Worm (Caenorhabditis elegans): ENCODE measurements around the gene coq-3.

The coq-3 gene

DNA sequence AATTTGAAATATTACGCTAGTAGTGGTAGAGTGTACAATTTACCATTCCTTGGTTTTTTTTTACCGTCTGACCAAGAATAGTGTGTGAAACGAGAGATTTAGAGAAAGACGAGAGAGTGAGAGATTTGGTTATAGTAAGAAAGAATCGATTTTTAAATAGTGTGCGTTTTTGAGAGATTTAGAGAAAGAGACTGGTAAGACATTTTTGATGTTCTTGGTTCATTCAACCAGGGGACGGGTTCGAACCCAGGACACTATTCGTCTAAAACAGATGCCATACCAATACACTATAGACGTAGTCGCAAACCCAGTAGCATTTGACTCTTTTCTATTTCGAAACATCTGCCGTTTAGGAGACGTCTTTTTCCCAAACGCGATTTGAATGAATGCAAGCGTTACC is 42.0 kb upstream of the coq-3 start (continued):
- TF ChIP-seq xnd-1 (tag; optimal IDR thresholded peaks at IDR 0.05) (no peak), K11D2.4 (GFP tag; IDR thresholded peaks at IDR 0.05) (peak; percentile 75; the same call in 1 of the 2 replicates), ztf-26 (tag; optimal IDR thresholded peaks at IDR 0.05) (peak; percentile 81), lag-1 (GFP tag; IDR thresholded peaks at IDR 0.05) (no peak), ekl-4 (GFP tag; IDR thresholded peaks at IDR 0.05) (no peak), D2030.7 (GFP tag; IDR thresholded peaks at IDR 0.05) (peak; percentile 72), pha-4 (tag; optimal IDR thresholded peaks at IDR 0.05) (no peak), madf-6 (GFP tag; IDR thresholded peaks at IDR 0.05) (no peak), F39B2.1 (GFP tag; IDR thresholded peaks at IDR 0.05) (no peak), snpc-1.3 (tag; optimal IDR thresholded peaks at IDR 0.05; ENCODE audit: insufficient read depth) (peak; percentile 44), hlh-12 (tag; optimal IDR thresholded peaks at IDR 0.05) (peak; percentile 38), lin-54 (GFP tag; optimal IDR thresholded peaks at IDR 0.05) (peak; percentile 76), tbp1 (GFP tag; optimal IDR thresholded peaks at IDR 0.05) (peak; percentile 90), lsl-1 (GFP tag; optimal IDR thresholded peaks at IDR 0.05) (peak; percentile 51), atf-7 (tag; optimal IDR thresholded peaks at IDR 0.05) (no peak), somi-1 (GFP tag; optimal IDR thresholded peaks at IDR 0.05) (peak; percentile 64), egrh-3 (GFP tag; IDR thresholded peaks at IDR 0.05) (no peak), tlf-1 (GFP tag; optimal IDR thresholded peaks at IDR 0.05) (peak; percentile 43), bed-2 (GFP tag; IDR thresholded peaks at IDR 0.05) (no peak), repo-1 (tag; optimal IDR thresholded peaks at IDR 0.05) (peak; percentile 78), rec-8 (tag; optimal IDR thresholded peaks at IDR 0.05) (peak; percentile 44 to 55), pbrm-1 (GFP tag; IDR thresholded peaks at IDR 0.05) (peak; percentile 80), sdz-38 (tag; optimal IDR thresholded peaks at IDR 0.05) (no peak), dpff-1 (tag; optimal IDR thresholded peaks at IDR 0.05) (peak; percentile 60), ceh-91 (GFP tag; IDR thresholded peaks at IDR 0.05) (no peak), dpl-1 (GFP tag; optimal IDR thresholded peaks at IDR 0.05) (no peak), K12H6.12 (tag; optimal IDR thresholded peaks at IDR 0.05) (peak; percentile 43), C17E4.6 (GFP tag; IDR thresholded peaks at IDR 0.05) (peak; percentile 83; the same call in 1 of the 2 replicates), F57C9.4 (tag; optimal IDR thresholded peaks at IDR 0.05) (no peak), T07F8.4 (tag; optimal IDR thresholded peaks at IDR 0.05) (peak; percentile 68), F49E8.2 (tag; optimal IDR thresholded peaks at IDR 0.05; ENCODE audit: insufficient read depth) (peak; percentile 66), sea-2 (GFP tag; IDR thresholded peaks at IDR 0.05) (no peak), zim-3 (tag; optimal IDR thresholded peaks at IDR 0.05) (no peak), ztf-6 (GFP tag; IDR thresholded peaks at IDR 0.05) (no peak), ztf-18 (tag; optimal IDR thresholded peaks at IDR 0.05) (peak; percentile 81), lin-40 (tag; optimal IDR thresholded peaks at IDR 0.05) (peak; percentile 94), unc-130 (GFP tag; optimal IDR thresholded peaks at IDR 0.05) (no peak), fkh-3 (tag; optimal IDR thresholded peaks at IDR 0.05) (no peak), B0336.3 (GFP tag; IDR thresholded peaks at IDR 0.05) (no peak; the same call in 1 of the 2 replicates), nhr-90 (tag; optimal IDR thresholded peaks at IDR 0.05) (peak; percentile 31), Y53F4B.3 (GFP tag; IDR thresholded peaks at IDR 0.05) (0 out of 2 replicates have a peak, but pooled peaks have one; percentile 34), B0261.1 (tag; optimal IDR thresholded peaks at IDR 0.05) (peak; percentile 79), snpc-1.1 (tag; optimal IDR thresholded peaks at IDR 0.05; ENCODE audit: insufficient read depth) (peak; percentile 53), Y56A3A.18 (GFP tag; IDR thresholded peaks at IDR 0.05) (no peak; the same call in 1 of the 2 replicates), nhr-179 (tag; optimal IDR thresholded peaks at IDR 0.05) (no peak), hmg-1.2 (GFP tag; IDR thresholded peaks at IDR 0.05) (peak; percentile 94), ama-1 (optimal IDR thresholded peaks at IDR 0.05) (no peak), ama-1 (GFP tag; optimal IDR thresholded peaks at IDR 0.05) (peak in 1 of 2 experiments; percentile 47), let-607 (tag; optimal IDR thresholded peaks at IDR 0.05) (peak; percentile 67 to 79)
